Fruit fly (Drosophila melanogaster): Measurements from ENCODE around the gene CG17493.

The CG17493 gene

DNA sequence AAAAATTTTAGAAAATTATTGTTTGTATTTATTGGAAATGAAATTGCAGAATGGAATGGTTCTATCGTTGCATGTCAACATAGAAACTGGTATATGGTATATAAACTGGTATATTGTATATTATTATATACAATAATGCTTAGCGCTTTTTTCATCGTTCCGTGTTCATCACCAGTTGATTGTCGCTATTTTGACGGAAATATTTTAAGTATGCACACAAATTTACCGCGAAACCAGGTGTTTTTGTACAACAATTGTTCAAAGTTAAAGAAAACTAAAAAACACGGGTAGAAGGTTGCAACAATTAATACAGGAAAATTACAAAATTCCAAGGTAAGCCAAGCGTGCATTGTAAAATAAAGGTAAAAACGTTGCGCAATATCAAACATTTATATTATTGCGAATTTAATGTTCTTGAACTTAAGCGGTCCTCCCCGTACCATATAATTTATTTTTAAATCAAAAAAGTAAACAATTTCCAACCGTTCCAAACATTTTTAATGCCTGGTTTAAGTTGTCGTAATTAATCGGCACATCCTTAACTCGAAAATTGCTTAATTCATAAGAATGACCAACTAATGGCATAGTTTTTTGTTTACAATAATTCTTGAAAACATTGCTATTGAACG, 29.2 kb downstream of the CG17493 start, which contains the start of gene Slmap (continued):
- TF ChIP-seq CG14667 (GFP tag; IDR thresholded peaks at IDR 0.05), result peak; percentile 46; the same call in 1 of the 2 replicates
- TF ChIP-seq Mrtf (GFP tag; IDR thresholded peaks at IDR 0.05), result no peak
- TF ChIP-seq dmrt99B (tag; optimal IDR thresholded peaks at IDR 0.05), result no peak
- no peak for TF ChIP-seq Rfx (GFP tag; IDR thresholded peaks at IDR 0.05)
- no peak for TF ChIP-seq schlank (tag; optimal IDR thresholded peaks at IDR 0.05)
- TF ChIP-seq CG13296 (GFP tag; optimal IDR thresholded peaks at IDR 0.05), result no peak
- no peak for TF ChIP-seq CG8478 (optimal IDR thresholded peaks at IDR 0.05)
- TF ChIP-seq trem (tag; optimal IDR thresholded peaks at IDR 0.05), result no peak
- TF ChIP-seq Taf1 (GFP tag; IDR thresholded peaks at IDR 0.05), result no peak
- TF ChIP-seq CG8281 (tag; optimal IDR thresholded peaks at IDR 0.05), result no peak
- TF ChIP-seq Abd-B (GFP tag; optimal IDR thresholded peaks at IDR 0.05), result peak; percentile 79
- no peak for TF ChIP-seq CG2889 (GFP tag; IDR thresholded peaks at IDR 0.05)
